Fruit fly (Drosophila melanogaster) S2 (cell line): ENCODE data around the gene lobo.

Experiments used
- CG8478 ChIP-seq: fragments of >200 bp; optimal IDR thresholded peaks from 2 replicates; lab custom pipeline; 2018
- CTCF ChIP-seq, 2 experiments: fragments of >200 bp; optimal IDR thresholded peaks; 2 replicates each; lab custom pipeline; 2018

DNA sequence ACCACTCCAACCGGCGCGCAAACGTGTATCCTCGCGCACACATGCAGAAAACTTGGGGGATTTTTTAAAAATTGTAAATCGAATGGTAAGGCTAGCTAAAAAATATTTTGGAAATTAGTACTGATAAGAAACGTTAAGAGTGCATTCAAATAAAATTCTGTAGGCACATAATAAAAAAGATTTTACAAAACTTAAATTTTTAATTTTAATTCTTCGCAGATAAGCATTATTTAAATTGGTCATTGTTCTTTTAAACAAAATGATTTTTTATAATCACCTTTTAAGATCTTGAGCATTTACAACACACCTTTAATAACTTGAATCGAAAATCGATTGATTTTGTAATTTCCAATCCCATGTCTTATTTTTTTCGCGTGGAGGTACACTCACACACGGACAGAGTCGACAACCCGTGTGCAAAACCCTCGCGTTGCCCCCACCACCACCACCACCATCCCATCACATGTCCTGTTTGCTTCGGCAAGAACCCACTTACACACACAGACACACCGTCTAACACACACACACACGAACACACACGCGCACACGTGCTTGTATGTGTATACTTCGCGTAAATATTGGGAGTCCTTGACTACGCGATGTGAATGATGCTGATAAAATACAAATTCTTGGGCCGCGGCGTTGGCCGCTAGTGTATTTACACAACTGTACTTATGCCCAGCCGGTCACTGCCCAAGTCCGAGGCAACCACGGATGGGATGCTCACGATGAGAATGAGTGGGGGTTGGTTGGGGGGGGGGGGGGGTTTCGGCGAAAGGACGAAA, 26.0 kb downstream of the lobo start:
- TF ChIP-seq CG8478 (lab: Kevin White, UChicago), result no peak
- no peak for TF ChIP-seq CTCF (optimal IDR thresholded peaks at IDR 0.05; lab: Kevin White, UChicago)
